Worm (Caenorhabditis elegans): ENCODE results near the gene R04E5.9.

R04E5.9 gene

ce11 chrX:8810908-8811307 lies at the start of gene R04E5.9:
R04E5.9 (minus strand) TSS chrX:8811142.
- no peak for TF ChIP-seq unc-62 (GFP tag; optimal IDR thresholded peaks at IDR 0.05)

ce11 chrX:8859538-8859937 lies 48.6 kb upstream of the R04E5.9 start:
- no peak for TF ChIP-seq unc-62 (GFP tag; optimal IDR thresholded peaks at IDR 0.05)

ce11 chrX:8857904-8858612 lies 47.1 kb upstream of the R04E5.9 start, which contains the start of gene C06E2.5:
C06E2.5 (minus strand) TSS chrX:8857954.
- TF ChIP-seq unc-62 (GFP tag; optimal IDR thresholded peaks at IDR 0.05): no peak

ce11 chrX:8854409-8854808 lies 43.5 kb upstream of the R04E5.9 start:
- no peak for TF ChIP-seq unc-62 (GFP tag; optimal IDR thresholded peaks at IDR 0.05)

ce11 chrX:8853524-8853923 lies 42.6 kb upstream of the R04E5.9 start, which contains the start of gene sprp-4:
sprp-4 (minus strand) TSS chrX:8853624.
- TF ChIP-seq unc-62 (GFP tag; optimal IDR thresholded peaks at IDR 0.05): no peak

ce11 chrX:8846447-8847237 lies 35.7 kb upstream of the R04E5.9 start, which contains the start of gene C28G1.10:
C28G1.10 (plus strand) TSS chrX:8847122.
- no peak for TF ChIP-seq unc-62 (GFP tag; optimal IDR thresholded peaks at IDR 0.05)

ce11 chrX:8843988-8844387 lies 33.0 kb upstream of the R04E5.9 start, which contains the start of gene ubc-23:
ubc-23 (plus strand) TSS chrX:8844288.
- no peak for TF ChIP-seq unc-62 (GFP tag; optimal IDR thresholded peaks at IDR 0.05)

- no peak for TF ChIP-seq unc-62 (GFP tag; optimal IDR thresholded peaks at IDR 0.05)
Measured at ce11 chrX:8838176-8838575, 27.2 kb upstream of the R04E5.9 start.

- no peak for TF ChIP-seq unc-62 (GFP tag; optimal IDR thresholded peaks at IDR 0.05)
Measured at ce11 chrX:8835887-8836348, 25.0 kb upstream of the R04E5.9 start, which contains the start of gene C28G1.2. C28G1.2 (plus strand) TSS chrX:8836016.

- no peak for TF ChIP-seq unc-62 (GFP tag; optimal IDR thresholded peaks at IDR 0.05)
Measured at ce11 chrX:8835405-8835804, 24.5 kb upstream of the R04E5.9 start, which contains the start of gene sec-15. sec-15 (minus strand) TSS chrX:8835715.

ce11 chrX:8831162-8831561 lies 20.2 kb upstream of the R04E5.9 start, which contains the start of gene C28G1.6:
C28G1.6 (minus strand) TSS chrX:8831262.
- TF ChIP-seq unc-62 (GFP tag; optimal IDR thresholded peaks at IDR 0.05): no peak

- TF ChIP-seq unc-62 (GFP tag; optimal IDR thresholded peaks at IDR 0.05): no peak
Measured at ce11 chrX:8828365-8828764, 17.4 kb upstream of the R04E5.9 start, which contains the start of gene rcs-1. rcs-1 (minus strand) TSS chrX:8828540.

- no peak for TF ChIP-seq unc-62 (GFP tag; optimal IDR thresholded peaks at IDR 0.05)
Measured at ce11 chrX:8824437-8824836, 13.5 kb upstream of the R04E5.9 start, which contains the start of gene ifd-1. ifd-1 (minus strand) TSS chrX:8824448.

- no peak for TF ChIP-seq unc-62 (GFP tag; optimal IDR thresholded peaks at IDR 0.05)
Measured at ce11 chrX:8820643-8821042, 9.7 kb upstream of the R04E5.9 start.

- no peak for TF ChIP-seq unc-62 (GFP tag; optimal IDR thresholded peaks at IDR 0.05)
Measured at ce11 chrX:8819815-8820415, 9.0 kb upstream of the R04E5.9 start.

- TF ChIP-seq unc-62 (GFP tag; optimal IDR thresholded peaks at IDR 0.05): no peak
Measured at ce11 chrX:8817929-8818328, 7.0 kb upstream of the R04E5.9 start.
